Worm (Caenorhabditis elegans) whole organism, young adult: ENCODE results near the gene C25A8.5.

Source experiments
- B0336.3 ChIP-seq: fragments of 200-800 bp; sonication (Bioruptor generic); IDR thresholded peaks from 2 replicates; pipeline ENCODE4 v1.3.6; 2022; ENCODE audit warnings: missing genetic modification characterization, missing compliant biosample characterization
- K11D2.4 ChIP-seq: fragments of 200-800 bp; sonication (Bioruptor generic); IDR thresholded peaks from 2 replicates; pipeline ENCODE4 v1.3.6; 2022; ENCODE audit warnings: missing genetic modification reagents, missing genetic modification characterization, missing compliant biosample characterization
- rcor-1 ChIP-seq: fragments of 200-800 bp; sonication (Bioruptor generic); IDR thresholded peaks from 2 replicates; pipeline ENCODE4 v1.3.6; 2022; ENCODE audit warnings: missing genetic modification reagents, missing genetic modification characterization, missing compliant biosample characterization
- rpc-1 ChIP-seq, 2 experiments: fragments of 150-350 bp in 1 of 2; sonication (generic microtip) in 1 of 2; optimal IDR thresholded peaks; 2 replicates each; lab custom pipeline; 2014 to 2018; ENCODE audit warnings: missing biosample characterization in 1 of 2, missing genetic modification characterization in 1 of 2, missing genetic modification reagents in 1 of 2, missing genotype in 1 of 2

- TF ChIP-seq B0336.3 = no peak
- no peak for TF ChIP-seq rcor-1 (GFP tag; lab: Robert Waterston, UW)
- TF ChIP-seq rpc-1 (optimal IDR thresholded peaks at IDR 0.05; lab: Kevin White, UChicago) = no peak
- no peak for TF ChIP-seq rpc-1 (tag; optimal IDR thresholded peaks at IDR 0.05; lab: Kevin White, UChicago)
- TF ChIP-seq K11D2.4 = no peak
Measured at ce11 chrIV:7032459-7032858, 33.2 kb downstream of the C25A8.5 start, which contains the start of gene C06G3.8.
